Worm (Caenorhabditis elegans): ENCODE data around the gene T20D4.10.

ce11 chrV:3351266-3351665, 48.8 kb upstream of the T20D4.10 start, which contains the start of gene str-63:
- TF ChIP-seq aly-1 (tag; optimal IDR thresholded peaks at IDR 0.05) (no peak), ama-1 (optimal IDR thresholded peaks at IDR 0.05) (no peak), F13C5.2 (tag; optimal IDR thresholded peaks at IDR 0.05) (no peak), ceh-36 (tag; optimal IDR thresholded peaks at IDR 0.05) (no peak)
